Worm (Caenorhabditis elegans): Measurements from ENCODE around the gene jtr-1.

DNA sequence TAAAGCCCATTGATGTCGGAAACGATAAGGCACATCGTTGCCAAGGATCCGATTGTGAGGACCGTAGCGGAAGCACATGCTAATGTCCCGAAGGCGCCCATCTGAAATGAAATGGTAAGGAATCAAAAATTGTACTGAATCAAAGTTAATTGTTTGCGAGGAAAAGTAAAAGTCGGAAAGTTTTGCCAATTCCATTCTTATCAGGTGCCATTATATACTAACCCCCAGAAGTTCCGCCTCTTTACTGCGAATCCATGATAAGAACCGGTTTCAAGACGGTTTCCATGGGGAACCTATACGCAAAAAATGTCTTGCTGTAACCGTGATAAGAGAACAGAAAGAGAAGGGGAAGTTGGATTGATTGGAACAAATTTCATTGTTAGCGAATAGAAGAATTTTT is 40.0 kb downstream of the jtr-1 start, which contains the start of gene col-106:
- TF ChIP-seq unc-39 (tag; optimal IDR thresholded peaks at IDR 0.05) (no peak), elt-1 (tag; optimal IDR thresholded peaks at IDR 0.05; ENCODE audit: borderline replicate concordance, insufficient read depth) (no peak), ces-1 (GFP tag; optimal IDR thresholded peaks at IDR 0.05) (no peak), pha-4 (tag; optimal IDR thresholded peaks at IDR 0.05) (no peak), ztf-11 (tag; optimal IDR thresholded peaks at IDR 0.05) (no peak), snpc-4 (tag; optimal IDR thresholded peaks at IDR 0.05) (no peak), ham-2 (GFP tag; optimal IDR thresholded peaks at IDR 0.05) (no peak)

Data from whole organism, mixed stage, embryonic.